Worm (Caenorhabditis elegans): Measurements from ENCODE around the gene npp-5.

ce11 chrII:11637817-11638216, 38.2 kb upstream of the npp-5 start:
- no peak for TF ChIP-seq ceh-82 (tag; optimal IDR thresholded peaks at IDR 0.05)
- TF ChIP-seq zag-1 (tag; optimal IDR thresholded peaks at IDR 0.05), result no peak
- TF ChIP-seq lin-13 (GFP tag; optimal IDR thresholded peaks at IDR 0.05), result no peak
- no peak for TF ChIP-seq lin-11 (tag; optimal IDR thresholded peaks at IDR 0.05)
- TF ChIP-seq unc-39 (tag; optimal IDR thresholded peaks at IDR 0.05), result no peak
- TF ChIP-seq nhr-77 (tag; optimal IDR thresholded peaks at IDR 0.05), result no peak
- no peak for TF ChIP-seq elt-1 (tag; optimal IDR thresholded peaks at IDR 0.05)
- TF ChIP-seq egl-27 (tag; optimal IDR thresholded peaks at IDR 0.05), result no peak
- no peak for TF ChIP-seq sma-3 (GFP tag; optimal IDR thresholded peaks at IDR 0.05)
- no peak for TF ChIP-seq snpc-4 (tag; optimal IDR thresholded peaks at IDR 0.05)
- no peak for TF ChIP-seq nhr-25 (tag; optimal IDR thresholded peaks at IDR 0.05)
- TF ChIP-seq elt-3 (tag; optimal IDR thresholded peaks at IDR 0.05), result no peak
- TF ChIP-seq alr-1 (tag; optimal IDR thresholded peaks at IDR 0.05), result no peak
